Worm (Caenorhabditis elegans) whole organism, young adult: Measurements from ENCODE around the gene msp-38.

Source experiments
- D2030.7 ChIP-seq: fragments of 200-800 bp; sonication (Bioruptor generic); IDR thresholded peaks from 2 replicates; pipeline ENCODE4 v1.3.6; 2022; ENCODE audit warnings: missing genetic modification reagents, missing genetic modification characterization, missing compliant biosample characterization
- F23B12.7 ChIP-seq: sonication (generic microtip); optimal IDR thresholded peaks from 2 replicates; lab custom pipeline; 2017; ENCODE audit warnings: missing genetic modification characterization, mild to moderate bottlenecking, missing compliant biosample characterization, antibody characterized with exemption, moderate library complexity; ENCODE audit not compliant: insufficient read depth
- F33H1.4 ChIP-seq: fragments of 200-800 bp; sonication (Bioruptor generic); IDR thresholded peaks from 2 replicates; pipeline ENCODE4 v1.3.6; 2022; ENCODE audit warnings: missing genetic modification reagents, missing genetic modification characterization, missing compliant biosample characterization
- F37B4.10 ChIP-seq: fragments of 200-800 bp; sonication (Bioruptor generic); IDR thresholded peaks from 2 replicates; pipeline ENCODE4 v1.3.6; 2022; ENCODE audit warnings: missing genetic modification characterization, missing compliant biosample characterization
- F49E8.2 ChIP-seq: sonication (generic microtip); optimal IDR thresholded peaks from 3 replicates; lab custom pipeline; 2017; ENCODE audit warnings: missing genetic modification characterization, mild to moderate bottlenecking, missing compliant biosample characterization, antibody characterized with exemption, moderate library complexity; ENCODE audit not compliant: insufficient read depth
- F57A8.1 ChIP-seq: fragments of 200-800 bp; sonication (Bioruptor generic); optimal IDR thresholded peaks from 2 replicates; lab custom pipeline; 2018; ENCODE audit warnings: mild to moderate bottlenecking, missing genetic modification characterization, moderate library complexity, missing compliant biosample characterization
- K11D2.4 ChIP-seq: fragments of 200-800 bp; sonication (Bioruptor generic); IDR thresholded peaks from 2 replicates; pipeline ENCODE4 v1.3.6; 2022; ENCODE audit warnings: missing genetic modification reagents, missing genetic modification characterization, missing compliant biosample characterization
- K12H6.12 ChIP-seq: fragments of 200-800 bp; sonication (Bioruptor generic); optimal IDR thresholded peaks from 2 replicates; lab custom pipeline; 2018; ENCODE audit warnings: mild to moderate bottlenecking, missing genetic modification characterization, missing compliant biosample characterization
- Y53G8AR.9 ChIP-seq: fragments of 200-800 bp; sonication (Bioruptor generic); conservative IDR thresholded peaks from 2 replicates; pipeline ENCODE4 v1.3.6; 2022; ENCODE audit warnings: missing genetic modification reagents, missing genetic modification characterization, missing compliant biosample characterization
- Y56A3A.18 ChIP-seq: fragments of 200-800 bp; sonication (Bioruptor generic); IDR thresholded peaks from 2 replicates; pipeline ENCODE4 v1.3.6; 2022; ENCODE audit warnings: missing genetic modification reagents, missing genetic modification characterization, missing compliant biosample characterization
- Y95B8A.8 ChIP-seq: fragments of 200-800 bp; sonication (Bioruptor generic); IDR thresholded peaks from 2 replicates; pipeline ENCODE4 v1.3.6; 2022; ENCODE audit warnings: missing genetic modification reagents, missing genetic modification characterization, missing compliant biosample characterization
- ama-1 ChIP-seq, 3 experiments: fragments of 150-350 bp in 1 of 3; sonication (generic microtip) in 2 of 3; optimal IDR thresholded peaks; 2 replicates each; lab custom pipeline; 2014 to 2018; ENCODE audit warnings: missing biosample characterization in 2 of 3, missing genetic modification characterization in 2 of 3, missing genetic modification reagents in 2 of 3
- aptf-2 ChIP-seq: fragments of 200-800 bp; sonication (Bioruptor generic); conservative IDR thresholded peaks from 2 replicates; pipeline ENCODE4 v1.3.6; 2022; ENCODE audit warnings: missing genetic modification reagents, missing genetic modification characterization, missing compliant biosample characterization
- athp-1 ChIP-seq: sonication (generic microtip); optimal IDR thresholded peaks from 2 replicates; lab custom pipeline; 2017; ENCODE audit warnings: mild to moderate bottlenecking, missing genetic modification characterization, missing compliant biosample characterization
- ccch-3 ChIP-seq: fragments of 200-800 bp; sonication (Bioruptor generic); optimal IDR thresholded peaks from 2 replicates; lab custom pipeline; 2018; ENCODE audit warnings: mild to moderate bottlenecking, missing genetic modification characterization, missing compliant biosample characterization
- cebp-1 ChIP-seq, 2 experiments: fragments of 200-800 bp in 1 of 2; sonication (Bioruptor generic) in 1 of 2; sonication (generic microtip) in 1 of 2; IDR thresholded peaks in 1 of 2; optimal IDR thresholded peaks in 1 of 2; 2 replicates each; pipeline versions ENCODE4 v1.3.6 to Lab custom; 2017 to 2022; ENCODE audit warnings: missing compliant biosample characterization in 2 of 2, missing genetic modification characterization in 2 of 2, mild to moderate bottlenecking in 1 of 2, missing genetic modification reagents in 1 of 2, moderate library complexity in 1 of 2
- ceh-100 ChIP-seq: fragments of 200-800 bp; sonication (Bioruptor generic); IDR thresholded peaks from 2 replicates; pipeline ENCODE4 v1.3.6; 2022; ENCODE audit warnings: missing genetic modification reagents, missing genetic modification characterization, missing compliant biosample characterization
- ceh-58 ChIP-seq: fragments of 200-800 bp; sonication (Bioruptor generic); IDR thresholded peaks from 2 replicates; pipeline ENCODE4 v1.3.6; 2022; ENCODE audit warnings: missing genetic modification characterization, missing compliant biosample characterization
- ceh-79 ChIP-seq: sonication (generic microtip); optimal IDR thresholded peaks from 2 replicates; lab custom pipeline; 2017; ENCODE audit warnings: mild to moderate bottlenecking, missing genetic modification characterization, missing compliant biosample characterization
- egl-44 ChIP-seq: fragments of 200-800 bp; sonication (Bioruptor generic); IDR thresholded peaks from 2 replicates; pipeline ENCODE4 v1.3.6; 2022; ENCODE audit warnings: missing genetic modification reagents, missing genetic modification characterization, missing compliant biosample characterization
- egrh-3 ChIP-seq: fragments of 200-800 bp; sonication (Bioruptor generic); IDR thresholded peaks from 2 replicates; pipeline ENCODE4 v1.3.6; 2022; ENCODE audit warnings: missing genetic modification reagents, missing genetic modification characterization, missing compliant biosample characterization
- ekl-4 ChIP-seq: fragments of 200-800 bp; sonication (Bioruptor generic); IDR thresholded peaks from 2 replicates; pipeline ENCODE4 v1.3.6; 2022; ENCODE audit warnings: missing genetic modification reagents, missing genetic modification characterization, missing compliant biosample characterization
- fkh-3 ChIP-seq: sonication (generic microtip); optimal IDR thresholded peaks from 2 replicates; lab custom pipeline; 2016; ENCODE audit warnings: mild to moderate bottlenecking, missing genetic modification characterization, missing compliant biosample characterization
- gei-17 ChIP-seq: fragments of 200-800 bp; sonication (Bioruptor generic); optimal IDR thresholded peaks from 2 replicates; lab custom pipeline; 2018; ENCODE audit warnings: mild to moderate bottlenecking, missing genetic modification characterization, missing compliant biosample characterization
- hlh-26 ChIP-seq: fragments of 200-800 bp; sonication (Bioruptor generic); conservative IDR thresholded peaks from 2 replicates; pipeline ENCODE4 v1.3.6; 2022; ENCODE audit warnings: missing genetic modification reagents, missing genetic modification characterization, missing compliant biosample characterization
- hrde-1 ChIP-seq: sonication (generic microtip); optimal IDR thresholded peaks from 2 replicates; lab custom pipeline; 2016; ENCODE audit warnings: missing genetic modification characterization, mild to moderate bottlenecking, missing compliant biosample characterization, moderate library complexity, missing genotype, missing genetic modification reagents, borderline replicate concordance
- lin-35 ChIP-seq, 3 experiments: fragments of 150-350 bp in 2 of 3; sonication (generic microtip) in 1 of 3; optimal IDR thresholded peaks; 2 replicates each; lab custom pipeline; 2014 to 2018; ENCODE audit warnings: missing biosample characterization in 3 of 3, missing genetic modification characterization in 3 of 3, missing genetic modification reagents in 3 of 3
- lsl-1 ChIP-seq: fragments of 200-800 bp; sonication (Bioruptor generic); optimal IDR thresholded peaks from 2 replicates; lab custom pipeline; 2018; ENCODE audit warnings: mild to moderate bottlenecking, missing genetic modification characterization, moderate library complexity, missing compliant biosample characterization
- madf-3 ChIP-seq: fragments of 200-800 bp; sonication (Bioruptor generic); IDR thresholded peaks from 2 replicates; pipeline ENCODE4 v1.3.6; 2022; ENCODE audit warnings: missing genetic modification reagents, missing genetic modification characterization, missing compliant biosample characterization
- madf-6 ChIP-seq: fragments of 200-800 bp; sonication (Bioruptor generic); IDR thresholded peaks from 2 replicates; pipeline ENCODE4 v1.3.6; 2022; ENCODE audit warnings: missing genetic modification reagents, missing genetic modification characterization, missing compliant biosample characterization
- madf-8 ChIP-seq: fragments of 200-800 bp; sonication (Bioruptor generic); conservative IDR thresholded peaks from 2 replicates; pipeline ENCODE4 v1.3.6; 2022; ENCODE audit warnings: missing genetic modification reagents, missing genetic modification characterization, missing compliant biosample characterization
- mel-28 ChIP-seq: sonication (generic microtip); optimal IDR thresholded peaks from 2 replicates; lab custom pipeline; 2016; ENCODE audit warnings: borderline replicate concordance, mild to moderate bottlenecking, missing genetic modification characterization, missing compliant biosample characterization
- mes-4 ChIP-seq: sonication (generic microtip); optimal IDR thresholded peaks from 2 replicates; lab custom pipeline; 2016; ENCODE audit warnings: missing genotype, missing genetic modification characterization, missing compliant biosample characterization
- nfya-2 ChIP-seq: fragments of 200-800 bp; sonication (Bioruptor generic); IDR thresholded peaks from 2 replicates; pipeline ENCODE4 v1.3.6; 2022; ENCODE audit warnings: missing genetic modification reagents, missing genetic modification characterization, missing compliant biosample characterization
- nhr-179 ChIP-seq: sonication (generic microtip); optimal IDR thresholded peaks from 2 replicates; lab custom pipeline; 2016; ENCODE audit warnings: mild to moderate bottlenecking, missing genetic modification characterization, missing compliant biosample characterization
- rcor-1 ChIP-seq: fragments of 200-800 bp; sonication (Bioruptor generic); IDR thresholded peaks from 2 replicates; pipeline ENCODE4 v1.3.6; 2022; ENCODE audit warnings: missing genetic modification reagents, missing genetic modification characterization, missing compliant biosample characterization
- rec-8 ChIP-seq, 2 experiments: sonication (generic microtip); optimal IDR thresholded peaks; 2 replicates each; lab custom pipeline; 2016; ENCODE audit warnings: mild to moderate bottlenecking in 2 of 2, missing genetic modification characterization in 2 of 2, missing genetic modification reagents in 2 of 2, missing genotype in 2 of 2, missing biosample characterization in 1 of 2, missing compliant biosample characterization in 1 of 2, moderate library complexity in 1 of 2
- snpc-1.1 ChIP-seq: sonication (generic microtip); optimal IDR thresholded peaks from 2 replicates; lab custom pipeline; 2017; ENCODE audit warnings: missing genetic modification characterization, mild to moderate bottlenecking, missing compliant biosample characterization, antibody characterized with exemption, moderate library complexity, missing genotype, missing genetic modification reagents; ENCODE audit not compliant: insufficient read depth
- snpc-4 ChIP-seq, 5 experiments: fragments of 150-350 bp in 1 of 5; sonication (generic microtip) in 4 of 5; optimal IDR thresholded peaks; 2 replicates each; lab custom pipeline; 2014 to 2018; ENCODE audit warnings: missing genetic modification characterization in 5 of 5, missing biosample characterization in 3 of 5, antibody characterized with exemption in 2 of 5, mild to moderate bottlenecking in 2 of 5, missing compliant biosample characterization in 2 of 5, missing genotype in 2 of 5, moderate library complexity in 2 of 5, missing genetic modification reagents in 1 of 5
- somi-1 ChIP-seq: fragments of 200-800 bp; sonication (Bioruptor generic); optimal IDR thresholded peaks from 2 replicates; lab custom pipeline; 2018; ENCODE audit warnings: mild to moderate bottlenecking, missing genetic modification characterization, missing compliant biosample characterization
- tlf-1 ChIP-seq: fragments of 200-800 bp; sonication (Bioruptor generic); optimal IDR thresholded peaks from 2 replicates; lab custom pipeline; 2018; ENCODE audit warnings: mild to moderate bottlenecking, missing genetic modification characterization, missing compliant biosample characterization
- unc-130 ChIP-seq: sonication (generic microtip); optimal IDR thresholded peaks from 2 replicates; lab custom pipeline; 2016; ENCODE audit warnings: missing genetic modification reagents, missing genetic modification characterization, missing compliant biosample characterization
- xnd-1 ChIP-seq: sonication (generic microtip); optimal IDR thresholded peaks from 2 replicates; lab custom pipeline; 2016; ENCODE audit warnings: missing genotype, missing genetic modification reagents, missing genetic modification characterization, missing compliant biosample characterization
- zim-3 ChIP-seq: sonication (generic microtip); optimal IDR thresholded peaks from 2 replicates; lab custom pipeline; 2017; ENCODE audit warnings: mild to moderate bottlenecking, missing genetic modification characterization, moderate library complexity, missing compliant biosample characterization
- ztf-25 ChIP-seq: fragments of 200-800 bp; sonication (Bioruptor generic); IDR thresholded peaks from 2 replicates; pipeline ENCODE4 v1.3.6; 2022; ENCODE audit warnings: missing genetic modification reagents, missing genetic modification characterization, missing compliant biosample characterization
- ztf-28 ChIP-seq: fragments of 200-800 bp; sonication (Bioruptor generic); IDR thresholded peaks from 2 replicates; pipeline ENCODE4 v1.3.6; 2022; ENCODE audit warnings: missing genetic modification reagents, missing genetic modification characterization, missing compliant biosample characterization

The msp-38 gene

ce11 chrIV:10176252-10176730 is 32.8 kb upstream of the msp-38 start, which contains the start of gene rack-1 (continued):
- TF ChIP-seq tlf-1 (GFP tag; lab: Kevin White, UChicago) (no peak), madf-8 (no peak), ceh-79 (tag; lab: Kevin White, UChicago) (no peak), lin-35 (GFP tag; optimal IDR thresholded peaks at IDR 0.05; lab: Kevin White, UChicago) (no peak), F33H1.4 (GFP tag; lab: Robert Waterston, UW) (peak; percentile 91), athp-1 (no peak), mel-28 (no peak), aptf-2 (no peak), snpc-1.1 (tag; lab: Kevin White, UChicago) (no peak), hlh-26 (GFP tag; lab: Robert Waterston, UW) (no peak), cebp-1 (GFP tag; IDR thresholded peaks at IDR 0.05; lab: Robert Waterston, UW) (no peak), cebp-1 (tag; optimal IDR thresholded peaks at IDR 0.05; lab: Kevin White, UChicago) (peak; percentile 30), lsl-1 (GFP tag; lab: Kevin White, UChicago) (peak; percentile 15), zim-3 (tag; lab: Kevin White, UChicago) (no peak), fkh-3 (tag; lab: Kevin White, UChicago) (no peak), ceh-58 (GFP tag; lab: Robert Waterston, UW) (no peak), D2030.7 (GFP tag; lab: Robert Waterston, UW) (no peak), mes-4 (no peak), Y53G8AR.9 (GFP tag; lab: Robert Waterston, UW) (no peak), gei-17 (GFP tag; lab: Kevin White, UChicago) (no peak), xnd-1 (no peak), K11D2.4 (GFP tag; lab: Robert Waterston, UW) (no peak), rcor-1 (no peak), egrh-3 (GFP tag; lab: Robert Waterston, UW) (peak; percentile 46; the same call in 1 of the 2 replicates), madf-3 (GFP tag; lab: Robert Waterston, UW) (no peak), F57A8.1 (GFP tag; lab: Kevin White, UChicago) (no peak), egl-44 (GFP tag; lab: Robert Waterston, UW) (no peak), F37B4.10 (no peak), ceh-100 (GFP tag; lab: Robert Waterston, UW) (no peak), unc-130 (GFP tag; lab: Kevin White, UChicago) (no peak), nhr-179 (tag; lab: Kevin White, UChicago) (no peak), ztf-25 (GFP tag; lab: Robert Waterston, UW) (no peak), ekl-4 (GFP tag; lab: Robert Waterston, UW) (no peak), rec-8 (tag; optimal IDR thresholded peaks at IDR 0.05; lab: Kevin White, UChicago) (no peak), snpc-4 (GFP tag; optimal IDR thresholded peaks at IDR 0.05; lab: Kevin White, UChicago) (peak; percentile 54), snpc-4 (tag; optimal IDR thresholded peaks at IDR 0.05; lab: Kevin White, UChicago) (peak in 2 of 4 experiments; percentile 4 to 30), Y56A3A.18 (GFP tag; lab: Robert Waterston, UW) (no peak), ccch-3 (GFP tag; lab: Kevin White, UChicago) (no peak), madf-6 (GFP tag; lab: Robert Waterston, UW) (peak; percentile 58), hrde-1 (tag; lab: Kevin White, UChicago) (no peak), ztf-28 (GFP tag; lab: Robert Waterston, UW) (no peak), F23B12.7 (tag; lab: Kevin White, UChicago) (peak; percentile 81), Y95B8A.8 (GFP tag; lab: Robert Waterston, UW) (no peak), K12H6.12 (tag; lab: Kevin White, UChicago) (no peak), somi-1 (GFP tag; lab: Kevin White, UChicago) (no peak), nfya-2 (GFP tag; lab: Robert Waterston, UW) (no peak), F49E8.2 (tag; lab: Kevin White, UChicago) (peak; percentile 1), ama-1 (optimal IDR thresholded peaks at IDR 0.05; lab: Kevin White, UChicago) (no peak), ama-1 (GFP tag; optimal IDR thresholded peaks at IDR 0.05; lab: Kevin White, UChicago) (no peak)
